Worm (Caenorhabditis elegans): Measurements from ENCODE around the gene Y81G3A.2.

DNA sequence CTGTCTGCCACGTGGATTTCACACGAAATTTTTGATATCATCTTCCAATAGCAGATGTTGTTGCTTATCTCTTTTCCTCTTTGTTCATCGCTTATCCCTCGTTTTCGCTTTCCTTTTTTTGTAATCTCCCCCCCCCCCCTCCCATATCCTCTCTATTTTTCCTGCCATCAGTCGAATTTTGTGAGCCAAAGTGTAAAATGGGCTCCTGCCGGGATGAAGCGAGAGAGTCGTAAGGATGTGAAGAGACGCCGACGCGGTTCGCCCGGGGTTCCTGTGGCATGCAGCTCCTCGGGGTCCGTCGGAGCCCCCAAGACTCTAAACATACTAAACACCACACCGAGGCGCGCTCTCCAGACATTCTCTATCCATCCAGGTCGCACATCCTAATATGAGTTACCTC is 24.1 kb upstream of the Y81G3A.2 start, which contains the start of gene zyx-1:
- no peak for TF ChIP-seq T22C8.4 (GFP tag; IDR thresholded peaks at IDR 0.05)
- TF ChIP-seq flt-1 (GFP tag; IDR thresholded peaks at IDR 0.05): no peak
- no peak for TF ChIP-seq ztf-23 (GFP tag; IDR thresholded peaks at IDR 0.05)
- TF ChIP-seq cog-1 (tag; optimal IDR thresholded peaks at IDR 0.05): no peak
- TF ChIP-seq klf-2 (GFP tag; conservative IDR thresholded peaks at IDR 0.05): no peak
- no peak for TF ChIP-seq tab-1 (GFP tag; IDR thresholded peaks at IDR 0.05)
- no peak for TF ChIP-seq ref-1 (GFP tag; conservative IDR thresholded peaks at IDR 0.05)
